Fruit fly (Drosophila melanogaster): ENCODE measurements around the gene Ser12.

Ser12 gene

dm6 chr2L:2216065-2216464, 35.0 kb downstream of the Ser12 start, which contains the start of gene daed:
Gene daed, minus strand, starts transcription at chr2L:2216311.
- TF ChIP-seq Abd-B (GFP tag; optimal IDR thresholded peaks at IDR 0.05) = no peak
- no peak for TF ChIP-seq N (GFP tag; optimal IDR thresholded peaks at IDR 0.05)
- no peak for TF ChIP-seq dmrt93B (GFP tag; optimal IDR thresholded peaks at IDR 0.05)
- TF ChIP-seq Rel (GFP tag; optimal IDR thresholded peaks at IDR 0.05) = no peak
- peak; percentile 86 for TF ChIP-seq Rel (tag; optimal IDR thresholded peaks at IDR 0.05)
- TF ChIP-seq Dfd (GFP tag; optimal IDR thresholded peaks at IDR 0.05) = no peak
- TF ChIP-seq brk (GFP tag; optimal IDR thresholded peaks at IDR 0.05) = no peak
- no peak for TF ChIP-seq Myc (optimal IDR thresholded peaks at IDR 0.05)
- no peak for TF ChIP-seq Hnf4 (GFP tag; optimal IDR thresholded peaks at IDR 0.05)
- TF ChIP-seq Sp1 (GFP tag; optimal IDR thresholded peaks at IDR 0.05) = peak; percentile 50
- peak; percentile 7 for TF ChIP-seq rgr (GFP tag; optimal IDR thresholded peaks at IDR 0.05)
- no peak for TF ChIP-seq Mio (GFP tag; optimal IDR thresholded peaks at IDR 0.05)
- TF ChIP-seq Hr78 (GFP tag; optimal IDR thresholded peaks at IDR 0.05) = no peak
- no peak for TF ChIP-seq woc (GFP tag; optimal IDR thresholded peaks at IDR 0.05)

- TF ChIP-seq dl (GFP tag; optimal IDR thresholded peaks at IDR 0.05; ENCODE audit: insufficient read depth in 1 of 2, partially characterized antibody in 2 of 2) (no peak), tai (GFP tag; optimal IDR thresholded peaks at IDR 0.05) (no peak), usp (GFP tag; optimal IDR thresholded peaks at IDR 0.05) (no peak), Dif (GFP tag; optimal IDR thresholded peaks at IDR 0.05; ENCODE audit: partially characterized antibody) (no peak), Rel (GFP tag; optimal IDR thresholded peaks at IDR 0.05) (no peak), Rel (tag; optimal IDR thresholded peaks at IDR 0.05) (peak; percentile 52), N (GFP tag; optimal IDR thresholded peaks at IDR 0.05) (no peak), Mio (GFP tag; optimal IDR thresholded peaks at IDR 0.05) (no peak), Abd-B (GFP tag; optimal IDR thresholded peaks at IDR 0.05) (no peak), h (GFP tag; optimal IDR thresholded peaks at IDR 0.05) (peak; percentile 67), rgr (GFP tag; optimal IDR thresholded peaks at IDR 0.05) (peak; percentile 73), CG32264 (GFP tag; optimal IDR thresholded peaks at IDR 0.05) (no peak), jim (GFP tag; optimal IDR thresholded peaks at IDR 0.05) (no peak), Jra (GFP tag; optimal IDR thresholded peaks at IDR 0.05) (no peak), OdsH (GFP tag; optimal IDR thresholded peaks at IDR 0.05) (peak; percentile 36), CG9705 (GFP tag; optimal IDR thresholded peaks at IDR 0.05) (peak; percentile 55), Vsx2 (GFP tag; optimal IDR thresholded peaks at IDR 0.05; ENCODE audit: partially characterized antibody) (no peak), lola (GFP tag; optimal IDR thresholded peaks at IDR 0.05) (no peak), foxo (GFP tag; optimal IDR thresholded peaks at IDR 0.05) (peak in 1 of 2 experiments; percentile 30), Hnf4 (GFP tag; optimal IDR thresholded peaks at IDR 0.05) (no peak), brk (GFP tag; optimal IDR thresholded peaks at IDR 0.05) (no peak), CrebA (GFP tag; optimal IDR thresholded peaks at IDR 0.05; ENCODE audit: borderline replicate concordance) (no peak), woc (GFP tag; optimal IDR thresholded peaks at IDR 0.05) (no peak), Hr83 (GFP tag; optimal IDR thresholded peaks at IDR 0.05; ENCODE audit: poor library complexity, severe bottlenecking) (no peak), ey (GFP tag; optimal IDR thresholded peaks at IDR 0.05) (peak; percentile 3), sage (GFP tag; optimal IDR thresholded peaks at IDR 0.05) (no peak), fru (GFP tag; optimal IDR thresholded peaks at IDR 0.05) (no peak), sv (GFP tag; optimal IDR thresholded peaks at IDR 0.05) (no peak), pan (optimal IDR thresholded peaks at IDR 0.05) (no peak), HLH106 (tag; optimal IDR thresholded peaks at IDR 0.05) (peak; percentile 32), Hr78 (GFP tag; optimal IDR thresholded peaks at IDR 0.05) (no peak), Myc (optimal IDR thresholded peaks at IDR 0.05) (no peak), br (GFP tag; optimal IDR thresholded peaks at IDR 0.05) (no peak), dsf (GFP tag; optimal IDR thresholded peaks at IDR 0.05; ENCODE audit: borderline replicate concordance) (no peak), GATAd (GFP tag; optimal IDR thresholded peaks at IDR 0.05) (no peak), dmrt93B (GFP tag; optimal IDR thresholded peaks at IDR 0.05) (no peak), psq (GFP tag; optimal IDR thresholded peaks at IDR 0.05) (peak; percentile 2), Dfd (GFP tag; optimal IDR thresholded peaks at IDR 0.05) (no peak), Sp1 (GFP tag; optimal IDR thresholded peaks at IDR 0.05) (peak; percentile 64)
Observed at dm6 chr2L:2214004-2214403, 37.1 kb downstream of the Ser12 start, which contains the start of the genes Uch and CG34174. Gene Uch, minus strand, starts transcription at chr2L:2214211. Gene CG34174, plus strand, starts transcription at chr2L:2214266.

Measured in whole organism, wandering third instar larva.